Worm (Caenorhabditis elegans) whole organism, early embryonic: ENCODE measurements around the gene lin-22.
A peak's percentile ranks its signal among the peaks of the same experiment; 100 is the strongest.

Experiments used
- B0310.2 ChIP-seq: sonication (generic microtip); optimal IDR thresholded peaks from 2 replicates; lab custom pipeline; 2016; ENCODE audit warnings: mild to moderate bottlenecking, missing genetic modification characterization, missing compliant biosample characterization
- F13C5.2 ChIP-seq: sonication (generic microtip); optimal IDR thresholded peaks from 2 replicates; lab custom pipeline; 2017; ENCODE audit warnings: mild to moderate bottlenecking, missing genetic modification characterization, inconsistent platforms, missing compliant biosample characterization
- aly-1 ChIP-seq: sonication (generic microtip); optimal IDR thresholded peaks from 2 replicates; lab custom pipeline; 2016; ENCODE audit warnings: missing genetic modification characterization, missing compliant biosample characterization
- ama-1 ChIP-seq: fragments of 150-350 bp; optimal IDR thresholded peaks from 2 replicates; lab custom pipeline; 2014
- ceh-13 ChIP-seq: fragments of 200-800 bp; sonication (Bioruptor generic); optimal IDR thresholded peaks from 2 replicates; lab custom pipeline; 2018; ENCODE audit warnings: mild to moderate bottlenecking, missing genetic modification characterization, missing compliant biosample characterization
- ceh-36 ChIP-seq: sonication (generic microtip); optimal IDR thresholded peaks from 2 replicates; lab custom pipeline; 2016; ENCODE audit warnings: missing genetic modification characterization, inconsistent platforms, missing compliant biosample characterization
- ets-7 ChIP-seq: sonication (generic microtip); optimal IDR thresholded peaks from 2 replicates; lab custom pipeline; 2016; ENCODE audit warnings: missing genotype, missing genetic modification characterization, missing compliant biosample characterization
- flt-1 ChIP-seq: fragments of 200-800 bp; sonication (Bioruptor generic); IDR thresholded peaks from 2 replicates; pipeline ENCODE4 v1.3.6; 2022; ENCODE audit warnings: missing genetic modification characterization, missing compliant biosample characterization
- hmbx-1 ChIP-seq: sonication (generic microtip); optimal IDR thresholded peaks from 2 replicates; lab custom pipeline; 2016; ENCODE audit warnings: mild to moderate bottlenecking, missing genetic modification characterization, missing compliant biosample characterization
- hmg-4 ChIP-seq: fragments of 200-800 bp; sonication (Bioruptor generic); optimal IDR thresholded peaks from 2 replicates; lab custom pipeline; 2018; ENCODE audit warnings: mild to moderate bottlenecking, missing genetic modification characterization, missing compliant biosample characterization
- hnd-1 ChIP-seq: sonication (generic microtip); optimal IDR thresholded peaks from 2 replicates; lab custom pipeline; 2016; ENCODE audit warnings: missing genetic modification characterization, missing compliant biosample characterization
- pes-1 ChIP-seq: fragments of 200-800 bp; sonication (Bioruptor generic); IDR thresholded peaks from 2 replicates; pipeline ENCODE4 v1.3.6; 2022; ENCODE audit warnings: missing genetic modification reagents, missing genetic modification characterization, missing compliant biosample characterization
- scrt-1 ChIP-seq: fragments of 200-800 bp; sonication (Bioruptor generic); IDR thresholded peaks from 2 replicates; pipeline ENCODE4 v1.3.6; 2022; ENCODE audit warnings: missing genetic modification characterization, missing compliant biosample characterization
- sea-1 ChIP-seq: fragments of 200-800 bp; sonication (Bioruptor generic); conservative IDR thresholded peaks from 2 replicates; pipeline ENCODE4 v1.3.6; 2022; ENCODE audit warnings: missing genetic modification characterization, missing compliant biosample characterization
- tbx-11 ChIP-seq: fragments of 200-800 bp; sonication (Bioruptor generic); IDR thresholded peaks from 2 replicates; pipeline ENCODE4 v1.3.6; 2022; ENCODE audit warnings: missing genetic modification characterization, missing compliant biosample characterization
- tbx-37 ChIP-seq: fragments of 200-800 bp; sonication (Bioruptor generic); conservative IDR thresholded peaks from 2 replicates; pipeline ENCODE4 v1.3.6; 2022; ENCODE audit warnings: missing genetic modification reagents, missing genetic modification characterization, missing compliant biosample characterization
- tra-4 ChIP-seq: sonication (generic microtip); optimal IDR thresholded peaks from 2 replicates; lab custom pipeline; 2017; ENCODE audit warnings: missing genetic modification characterization, missing compliant biosample characterization

The lin-22 gene

DNA sequence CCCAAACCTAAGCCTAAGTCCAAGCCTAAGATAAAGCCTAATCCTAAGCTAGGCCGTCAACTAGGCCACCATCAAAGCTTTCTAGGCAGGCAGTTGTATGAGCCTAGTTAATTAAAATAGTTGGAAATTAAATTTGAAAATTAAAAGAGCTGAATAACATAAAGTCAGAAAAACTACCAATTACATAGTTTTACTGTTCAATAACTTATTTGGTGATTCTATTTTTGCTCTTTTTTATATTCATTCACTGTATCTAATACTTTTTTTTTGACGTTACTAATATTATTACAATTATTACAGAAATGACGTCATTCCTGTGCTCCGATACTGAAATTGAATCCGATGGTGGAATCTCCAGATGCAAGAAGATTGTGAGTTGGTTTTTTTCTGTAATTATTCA lies at the start of gene lin-22:
Gene lin-22 (plus strand): TSS at position 301 of the 400 bp plus-strand sequence.
- TF ChIP-seq tbx-11 (GFP tag; lab: Robert Waterston, UW): no peak
- no peak for TF ChIP-seq ceh-36 (tag; lab: Kevin White, UChicago)
- no peak for TF ChIP-seq hmg-4 (GFP tag; lab: Kevin White, UChicago)
- TF ChIP-seq B0310.2 (tag; lab: Kevin White, UChicago): no peak

DNA sequence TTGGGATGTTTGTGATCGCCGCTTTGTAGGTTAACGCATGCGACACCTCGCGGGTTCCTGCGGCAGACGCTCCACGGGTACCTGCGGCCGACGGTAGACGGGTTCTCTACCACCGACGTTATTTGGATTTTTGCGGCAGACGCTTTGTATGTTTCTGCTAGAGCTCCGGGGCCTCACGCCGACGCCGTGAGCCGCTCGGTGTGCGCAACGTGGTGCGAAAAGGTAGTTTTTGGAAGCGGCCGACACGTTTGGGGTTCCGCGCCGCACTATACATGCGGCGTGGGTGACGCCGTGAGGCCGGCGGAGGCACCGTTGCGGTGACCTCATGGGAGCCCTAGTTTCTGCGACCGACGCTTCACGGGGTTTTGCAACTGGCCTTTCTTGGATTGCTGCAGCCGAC lies 48.5 kb upstream of the lin-22 start:
- TF ChIP-seq sea-1 (GFP tag; lab: Robert Waterston, UW): no peak
- TF ChIP-seq flt-1: no peak
- TF ChIP-seq F13C5.2: no peak
- TF ChIP-seq ama-1 (lab: Kevin White, UChicago): no peak
- TF ChIP-seq hnd-1 (tag; lab: Kevin White, UChicago): no peak
- no peak for TF ChIP-seq scrt-1 (GFP tag; lab: Robert Waterston, UW)
- no peak for TF ChIP-seq ets-7 (tag; lab: Kevin White, UChicago)
- TF ChIP-seq tbx-11 (GFP tag; lab: Robert Waterston, UW): no peak

DNA sequence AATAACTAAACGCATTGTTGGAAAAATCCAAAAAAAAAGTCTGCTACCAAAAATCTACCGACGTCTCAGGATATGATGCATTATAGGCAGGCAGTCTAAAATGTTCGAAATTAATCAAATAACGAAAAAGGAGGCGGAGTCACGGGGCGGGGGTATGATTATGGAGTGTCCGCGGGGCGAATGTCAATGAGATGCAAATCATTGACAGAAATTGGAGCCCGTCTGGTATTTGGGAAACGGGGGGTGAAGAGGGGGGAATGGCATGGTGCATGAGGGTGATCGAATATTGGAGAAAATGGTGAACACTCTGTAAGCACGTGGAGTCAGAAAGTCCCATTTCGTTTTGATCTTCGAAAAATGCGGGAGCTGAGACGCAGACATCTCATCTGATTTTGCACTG lies 41.2 kb upstream of the lin-22 start, which contains the start of gene lad-2:
Gene lad-2 (minus strand): TSS at position 101 of the 400 bp plus-strand sequence.
- TF ChIP-seq sea-1 (GFP tag; lab: Robert Waterston, UW) (no peak), aly-1 (no peak), tbx-37 (GFP tag; lab: Robert Waterston, UW) (no peak), F13C5.2 (no peak), hmbx-1 (tag; lab: Kevin White, UChicago) (no peak), scrt-1 (GFP tag; lab: Robert Waterston, UW) (no peak), hmg-4 (GFP tag; lab: Kevin White, UChicago) (no peak), tra-4 (tag; lab: Kevin White, UChicago) (no peak), ceh-36 (tag; lab: Kevin White, UChicago) (no peak), ama-1 (lab: Kevin White, UChicago) (no peak), ceh-13 (no peak), pes-1 (GFP tag; lab: Robert Waterston, UW) (no peak)

DNA sequence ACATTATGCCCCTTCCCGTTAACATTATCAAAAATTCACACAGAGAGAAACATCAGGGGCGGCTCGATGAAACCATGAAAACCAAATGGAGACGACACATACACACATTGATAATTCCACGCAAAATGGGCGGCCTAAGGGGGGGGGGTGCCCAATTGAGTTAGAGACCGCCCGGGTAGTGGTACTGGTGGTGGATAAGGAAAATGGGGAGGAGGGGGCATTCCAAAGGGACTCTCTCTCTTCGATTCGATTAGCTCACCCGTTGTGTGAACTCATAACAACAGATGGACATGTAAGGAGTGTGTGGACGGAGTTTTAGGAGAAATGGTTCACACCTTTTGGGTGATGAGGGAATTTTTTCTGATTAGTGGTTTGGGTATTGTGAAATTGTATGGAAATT lies 37.1 kb upstream of the lin-22 start:
- no peak for TF ChIP-seq tbx-11 (GFP tag; lab: Robert Waterston, UW)
- no peak for TF ChIP-seq tra-4 (tag; lab: Kevin White, UChicago)
- no peak for TF ChIP-seq pes-1 (GFP tag; lab: Robert Waterston, UW)
- no peak for TF ChIP-seq B0310.2 (tag; lab: Kevin White, UChicago)
- peak; percentile 26 for TF ChIP-seq hmg-4 (GFP tag; lab: Kevin White, UChicago)
- no peak for TF ChIP-seq F13C5.2
- no peak for TF ChIP-seq ets-7 (tag; lab: Kevin White, UChicago)
- TF ChIP-seq tbx-37 (GFP tag; lab: Robert Waterston, UW): no peak

DNA sequence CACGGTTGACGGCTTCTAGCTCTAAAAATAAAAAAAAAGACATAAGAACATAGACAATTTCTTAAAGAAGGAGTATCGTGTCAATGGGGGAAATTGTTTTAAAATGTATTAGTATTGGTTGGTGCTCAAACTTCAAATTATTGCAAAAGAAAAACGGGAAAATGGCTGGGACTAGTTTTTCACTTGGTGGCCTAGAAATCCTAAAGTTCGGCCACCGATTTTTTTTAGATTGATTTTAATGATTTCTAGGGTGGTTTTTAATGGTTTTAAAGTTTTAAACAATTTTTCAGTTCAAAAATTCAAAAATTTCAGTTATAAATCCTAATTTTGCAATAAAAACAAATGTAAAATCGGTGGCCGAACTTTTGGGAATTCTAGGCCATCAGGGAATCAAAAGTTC lies 32.8 kb upstream of the lin-22 start:
- TF ChIP-seq pes-1 (GFP tag; lab: Robert Waterston, UW) (no peak), scrt-1 (GFP tag; lab: Robert Waterston, UW) (no peak), tra-4 (tag; lab: Kevin White, UChicago) (no peak), ceh-13 (no peak), aly-1 (no peak), flt-1 (no peak), hnd-1 (tag; lab: Kevin White, UChicago) (no peak)

DNA sequence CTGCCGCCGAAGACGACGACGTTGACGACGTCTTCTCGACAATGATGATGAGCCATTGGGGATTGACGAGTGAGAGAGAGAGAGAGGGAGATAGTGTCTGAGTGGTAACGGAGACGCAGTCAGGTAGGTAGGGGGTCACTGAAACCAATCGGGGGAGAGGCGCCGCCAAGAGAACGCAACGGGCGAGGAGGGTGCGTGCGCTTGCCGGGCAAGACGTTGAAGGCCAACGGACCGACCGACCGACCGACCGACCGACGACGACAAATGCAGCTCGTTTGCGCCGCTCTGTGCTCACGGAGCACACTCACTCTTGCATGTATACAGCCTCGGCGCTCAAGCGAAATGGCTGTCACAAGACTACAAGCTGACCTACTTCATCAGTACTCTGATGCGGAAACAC lies 29.0 kb upstream of the lin-22 start:
- TF ChIP-seq tbx-11 (GFP tag; lab: Robert Waterston, UW) (no peak), hmg-4 (GFP tag; lab: Kevin White, UChicago) (peak; percentile 32)

DNA sequence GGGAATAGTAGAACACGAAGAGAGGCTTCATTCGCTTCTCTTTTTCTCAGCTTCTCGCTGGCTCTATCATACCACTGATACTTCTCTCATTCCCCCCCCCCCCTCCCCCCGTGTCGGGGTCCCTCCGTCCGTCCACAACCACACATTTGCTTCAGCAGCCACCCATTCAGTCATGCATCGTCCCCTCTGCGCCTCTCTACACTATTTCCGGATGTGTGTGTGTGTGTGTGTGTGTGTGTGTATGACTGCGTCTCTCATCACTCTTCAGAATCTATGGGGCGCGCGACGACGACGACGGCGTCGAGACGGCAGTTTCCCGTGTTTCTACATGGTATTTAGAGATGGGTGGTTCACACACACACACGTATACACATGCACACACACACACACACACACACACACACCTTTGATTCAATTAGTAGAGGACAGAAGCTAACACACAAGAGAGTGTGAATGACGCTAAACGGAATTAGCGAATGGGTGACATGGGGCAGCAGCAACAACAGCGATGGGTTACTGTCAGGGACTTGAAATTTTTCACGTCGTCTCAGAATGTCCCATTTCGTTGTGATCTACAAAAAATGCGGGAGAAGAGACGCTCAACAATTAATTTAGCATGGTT lies 26.1 kb upstream of the lin-22 start:
- TF ChIP-seq ets-7 (tag; lab: Kevin White, UChicago) (no peak), F13C5.2 (peak; percentile 41), hmg-4 (GFP tag; lab: Kevin White, UChicago) (peak; percentile 78), ceh-13 (no peak)

DNA sequence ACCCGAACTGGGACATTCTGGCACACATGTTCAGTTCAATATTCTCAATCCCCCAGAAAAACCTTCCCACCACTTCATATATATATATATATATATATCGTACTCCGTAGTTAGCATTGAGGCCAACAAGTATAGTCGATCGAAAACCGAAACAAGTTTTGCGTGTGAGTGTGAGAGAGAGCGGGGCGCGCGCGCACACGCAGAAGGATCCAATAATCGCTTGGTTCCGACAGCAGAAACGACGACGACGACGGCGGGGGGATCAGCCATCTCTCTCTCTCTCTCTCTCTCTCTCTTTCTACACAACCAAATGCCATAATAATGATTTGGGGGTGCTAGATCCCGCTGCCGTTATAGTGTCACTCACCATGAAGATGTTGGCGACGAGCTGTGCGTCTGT lies 24.7 kb upstream of the lin-22 start:
- no peak for TF ChIP-seq hmbx-1 (tag; lab: Kevin White, UChicago)
- no peak for TF ChIP-seq sea-1 (GFP tag; lab: Robert Waterston, UW)
- TF ChIP-seq ceh-13: no peak
- no peak for TF ChIP-seq aly-1
- no peak for TF ChIP-seq hnd-1 (tag; lab: Kevin White, UChicago)
- no peak for TF ChIP-seq tbx-11 (GFP tag; lab: Robert Waterston, UW)
- TF ChIP-seq B0310.2 (tag; lab: Kevin White, UChicago): no peak
- TF ChIP-seq ets-7 (tag; lab: Kevin White, UChicago): no peak
- no peak for TF ChIP-seq F13C5.2

DNA sequence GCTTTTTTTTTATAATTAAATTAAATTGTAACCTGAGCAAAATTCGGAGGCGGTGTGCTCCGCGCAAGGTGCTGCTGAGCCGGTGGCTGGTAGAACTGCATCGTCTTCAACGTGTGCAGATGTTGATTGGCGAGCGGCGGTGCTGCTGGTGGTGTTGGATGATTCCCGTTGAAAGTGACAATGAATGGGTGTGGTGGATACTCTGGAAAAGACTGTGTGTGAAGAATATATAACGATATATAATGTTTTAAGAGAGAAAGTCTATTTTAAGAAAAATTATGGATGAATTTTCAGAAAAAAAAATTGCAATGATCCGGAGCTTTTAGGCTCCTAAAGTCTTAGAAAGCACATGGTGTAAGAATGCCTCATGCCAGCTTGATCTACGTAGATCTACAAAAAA lies 24.2 kb upstream of the lin-22 start, which contains the start of gene Y54G2A.26:
Gene Y54G2A.26 (minus strand): TSS at position 101 of the 400 bp plus-strand sequence.
- TF ChIP-seq flt-1 (no peak), hnd-1 (tag; lab: Kevin White, UChicago) (no peak), ets-7 (tag; lab: Kevin White, UChicago) (no peak), sea-1 (GFP tag; lab: Robert Waterston, UW) (no peak), tbx-11 (GFP tag; lab: Robert Waterston, UW) (no peak), aly-1 (no peak), ceh-13 (no peak), scrt-1 (GFP tag; lab: Robert Waterston, UW) (no peak), hmg-4 (GFP tag; lab: Kevin White, UChicago) (no peak), B0310.2 (tag; lab: Kevin White, UChicago) (no peak), tbx-37 (GFP tag; lab: Robert Waterston, UW) (no peak), F13C5.2 (no peak), pes-1 (GFP tag; lab: Robert Waterston, UW) (no peak), hmbx-1 (tag; lab: Kevin White, UChicago) (no peak), ama-1 (lab: Kevin White, UChicago) (no peak), tra-4 (tag; lab: Kevin White, UChicago) (no peak), ceh-36 (tag; lab: Kevin White, UChicago) (no peak)
